Fruit fly (Drosophila melanogaster) whole organism, embryonic: ENCODE data around the gene CG7296.

Experiments
- CG11398 ChIP-seq: fragments of 200-800 bp; sonication (Bioruptor generic); optimal IDR thresholded peaks from 2 replicates; lab custom pipeline; 2016; ENCODE audit warnings: missing biosample characterization, missing genetic modification characterization
- CG11560 ChIP-seq: fragments of 200-800 bp; sonication (Bioruptor generic); IDR thresholded peaks from 3 replicates; pipeline ENCODE4 v1.3.6; 2022; ENCODE audit warnings: missing biosample characterization, missing genetic modification characterization
- CG12659 ChIP-seq: fragments of 200-800 bp; sonication (Bioruptor generic); optimal IDR thresholded peaks from 3 replicates; lab custom pipeline; 2017; ENCODE audit warnings: mild to moderate bottlenecking, missing biosample characterization, missing genetic modification reagents, missing genetic modification characterization
- CG14710 ChIP-seq: fragments of 200-800 bp; sonication (Bioruptor generic); optimal IDR thresholded peaks from 3 replicates; lab custom pipeline; 2019; ENCODE audit warnings: missing biosample characterization, mild to moderate bottlenecking, missing genetic modification characterization, moderate library complexity
- CG15601 ChIP-seq: fragments of 200-800 bp; sonication (Bioruptor generic); optimal IDR thresholded peaks from 3 replicates; lab custom pipeline; 2019; ENCODE audit warnings: missing biosample characterization, mild to moderate bottlenecking, missing genetic modification characterization, moderate library complexity
- CG1603 ChIP-seq: fragments of 200-800 bp; sonication (Bioruptor generic); optimal IDR thresholded peaks from 2 replicates; lab custom pipeline; 2019; ENCODE audit warnings: missing biosample characterization, mild to moderate bottlenecking, missing genetic modification characterization, moderate library complexity
- CG17359 ChIP-seq: fragments of 200-800 bp; sonication (Bioruptor generic); optimal IDR thresholded peaks from 3 replicates; lab custom pipeline; 2018; ENCODE audit warnings: missing biosample characterization, mild to moderate bottlenecking, missing genetic modification characterization, moderate library complexity
- CG17829 ChIP-seq: fragments of 200-800 bp; optimal IDR thresholded peaks from 2 replicates; lab custom pipeline; 2019; ENCODE audit warnings: missing biosample characterization, mild to moderate bottlenecking, missing genetic modification characterization, moderate library complexity
- CG18262 ChIP-seq: fragments of 200-800 bp; optimal IDR thresholded peaks from 3 replicates; lab custom pipeline; 2019; ENCODE audit warnings: missing biosample characterization, mild to moderate bottlenecking, missing genetic modification characterization, moderate library complexity
- CG2116 ChIP-seq: fragments of 200-800 bp; sonication (Bioruptor generic); optimal IDR thresholded peaks from 3 replicates; lab custom pipeline; 2018; ENCODE audit warnings: missing biosample characterization, mild to moderate bottlenecking, missing genetic modification characterization
- CG2889 ChIP-seq: fragments of 200-800 bp; sonication (Bioruptor generic); IDR thresholded peaks from 3 replicates; pipeline ENCODE4 v1.3.6; 2022; ENCODE audit warnings: missing biosample characterization, missing genetic modification characterization
- CG31365 ChIP-seq: fragments of 200-800 bp; sonication (Bioruptor generic); optimal IDR thresholded peaks from 2 replicates; lab custom pipeline; 2018; ENCODE audit warnings: missing biosample characterization, mild to moderate bottlenecking, missing genetic modification characterization
- CG3281 ChIP-seq: fragments of 200-800 bp; sonication (Bioruptor generic); optimal IDR thresholded peaks from 3 replicates; lab custom pipeline; 2017; ENCODE audit warnings: missing biosample characterization, mild to moderate bottlenecking, missing genetic modification characterization
- CG34224 ChIP-seq: fragments of 200-800 bp; sonication (Bioruptor generic); IDR thresholded peaks from 3 replicates; pipeline ENCODE4 v1.3.6; 2022; ENCODE audit warnings: missing biosample characterization, missing genetic modification characterization; ENCODE audit not compliant: partially characterized antibody
- CG3726 ChIP-seq: fragments of 200-800 bp; sonication (Bioruptor generic); IDR thresholded peaks from 3 replicates; pipeline ENCODE4, ENCODE4 v1.3.6; 2022; ENCODE audit warnings: missing biosample characterization, missing genetic modification characterization
- CG4404 ChIP-seq: fragments of 200-800 bp; sonication (Bioruptor generic); IDR thresholded peaks from 2 replicates; pipeline ENCODE4 v1.3.6; 2022; ENCODE audit warnings: missing biosample characterization, missing genetic modification characterization
- CG4617 ChIP-seq: fragments of 200-800 bp; sonication (Bioruptor generic); optimal IDR thresholded peaks from 3 replicates; lab custom pipeline; 2016; ENCODE audit warnings: missing biosample characterization, missing genetic modification characterization, borderline replicate concordance
- CG5953 ChIP-seq: fragments of 200-800 bp; sonication (Bioruptor generic); IDR thresholded peaks from 2 replicates; pipeline ENCODE4 v1.3.6; 2022; ENCODE audit warnings: missing biosample characterization, missing genetic modification characterization
- CG6791 ChIP-seq: fragments of 200-800 bp; sonication (Bioruptor generic); IDR thresholded peaks from 3 replicates; pipeline ENCODE4 v1.3.6; 2022; ENCODE audit warnings: missing biosample characterization, missing genetic modification characterization; ENCODE audit not compliant: partially characterized antibody
- CG7987 ChIP-seq: fragments of 200-800 bp; sonication (Bioruptor generic); optimal IDR thresholded peaks from 2 replicates; lab custom pipeline; 2018; ENCODE audit warnings: missing biosample characterization, mild to moderate bottlenecking, missing genetic modification characterization, moderate library complexity
- CTCF ChIP-seq: fragments of 200-800 bp; sonication (Bioruptor generic); optimal IDR thresholded peaks from 2 replicates; lab custom pipeline; 2017; ENCODE audit warnings: missing biosample characterization, mild to moderate bottlenecking, missing genetic modification characterization, moderate library complexity
- Dbx ChIP-seq: fragments of 200-800 bp; sonication (Bioruptor generic); IDR thresholded peaks from 3 replicates; pipeline ENCODE4 v1.3.6; 2022; ENCODE audit warnings: missing biosample characterization, missing genetic modification characterization
- Doc3 ChIP-seq: fragments of 200-800 bp; sonication (Bioruptor generic); IDR thresholded peaks from 3 replicates; pipeline ENCODE4 v1.3.6; 2022; ENCODE audit warnings: missing biosample characterization, missing genetic modification characterization; ENCODE audit not compliant: partially characterized antibody
- Dref ChIP-seq: fragments of 200-800 bp; sonication (Bioruptor generic); IDR thresholded peaks from 2 replicates; pipeline ENCODE4 v1.3.6; 2022; ENCODE audit warnings: missing biosample characterization, missing genetic modification characterization
- E2f2 ChIP-seq: fragments of 200-800 bp; sonication (Bioruptor generic); IDR thresholded peaks from 2 replicates; pipeline ENCODE4 v1.3.6; 2022; ENCODE audit warnings: missing biosample characterization, missing genetic modification characterization
- Ets97D ChIP-seq: fragments of 200-800 bp; sonication (Bioruptor generic); optimal IDR thresholded peaks from 3 replicates; lab custom pipeline; 2016; ENCODE audit warnings: missing biosample characterization, missing genetic modification characterization
- HmgZ ChIP-seq: fragments of 200-800 bp; sonication (Bioruptor generic); optimal IDR thresholded peaks from 2 replicates; lab custom pipeline; 2018; ENCODE audit warnings: missing biosample characterization, mild to moderate bottlenecking, missing genetic modification characterization
- Scr ChIP-seq: fragments of 200-800 bp; sonication (Bioruptor generic); IDR thresholded peaks from 2 replicates; pipeline ENCODE4 v1.3.6; 2022; ENCODE audit warnings: missing biosample characterization, missing genetic modification characterization; ENCODE audit not compliant: partially characterized antibody
- Sin3A ChIP-seq: fragments of >200 bp; optimal IDR thresholded peaks from 2 replicates; lab custom pipeline; 2018
- Sox102F ChIP-seq: fragments of 200-800 bp; sonication (Bioruptor generic); optimal IDR thresholded peaks from 2 replicates; lab custom pipeline; 2018; ENCODE audit warnings: missing biosample characterization, mild to moderate bottlenecking, missing genetic modification characterization, moderate library complexity
- Taf1 ChIP-seq: fragments of 200-800 bp; sonication (Bioruptor generic); IDR thresholded peaks from 2 replicates; pipeline ENCODE4 v1.3.6; 2022; ENCODE audit warnings: missing biosample characterization, missing genetic modification characterization
- YL-1 ChIP-seq: fragments of 200-800 bp; sonication (Bioruptor generic); optimal IDR thresholded peaks from 3 replicates; lab custom pipeline; 2017; ENCODE audit warnings: missing biosample characterization, mild to moderate bottlenecking, missing genetic modification characterization
- ash1 ChIP-seq: fragments of 200-800 bp; sonication (Bioruptor generic); optimal IDR thresholded peaks from 2 replicates; lab custom pipeline; 2018; ENCODE audit warnings: missing biosample characterization, mild to moderate bottlenecking, missing genetic modification characterization
- chinmo ChIP-seq: fragments of 200-800 bp; sonication (Bioruptor generic); IDR thresholded peaks from 4 replicates; pipeline ENCODE4 v1.3.6; 2022; ENCODE audit warnings: missing biosample characterization, missing genetic modification characterization; ENCODE audit not compliant: partially characterized antibody
- gfzf ChIP-seq: fragments of 200-800 bp; sonication (Bioruptor generic); optimal IDR thresholded peaks from 2 replicates; lab custom pipeline; 2016; ENCODE audit warnings: missing biosample characterization, mild to moderate bottlenecking, missing genetic modification characterization, moderate library complexity
- hb ChIP-seq: fragments of 200-800 bp; sonication (Bioruptor generic); IDR thresholded peaks from 3 replicates; pipeline ENCODE4 v1.3.6; 2022; ENCODE audit warnings: missing biosample characterization, missing genetic modification characterization; ENCODE audit not compliant: partially characterized antibody
- hbn ChIP-seq: fragments of 200-800 bp; sonication (Bioruptor generic); IDR thresholded peaks from 2 replicates; pipeline ENCODE4 v1.3.6; 2022; ENCODE audit warnings: missing biosample characterization, missing genetic modification characterization; ENCODE audit not compliant: partially characterized antibody
- jing ChIP-seq: fragments of 200-800 bp; sonication (Bioruptor generic); optimal IDR thresholded peaks from 2 replicates; lab custom pipeline; 2018; ENCODE audit warnings: missing biosample characterization, mild to moderate bottlenecking, missing genetic modification characterization
- knrl ChIP-seq: fragments of 200-800 bp; sonication (Bioruptor generic); IDR thresholded peaks from 3 replicates; pipeline ENCODE4 v1.3.6; 2022; ENCODE audit warnings: missing biosample characterization, missing genetic modification characterization; ENCODE audit not compliant: partially characterized antibody
- lov ChIP-seq, 2 experiments: fragments of 200-800 bp in 1 of 2; fragments of >200 bp in 1 of 2; sonication (Bioruptor generic) in 1 of 2; IDR thresholded peaks in 1 of 2; optimal IDR thresholded peaks in 1 of 2; 2 replicates in 1 of 2; 3 replicates in 1 of 2; pipeline versions ENCODE4 v1.3.6 to Lab custom; 2017 to 2022; ENCODE audit warnings: missing biosample characterization in 1 of 2, missing genetic modification characterization in 1 of 2
- pzg ChIP-seq: fragments of 200-800 bp; sonication (Bioruptor generic); optimal IDR thresholded peaks from 3 replicates; lab custom pipeline; 2018; ENCODE audit warnings: missing biosample characterization, mild to moderate bottlenecking, missing genetic modification characterization, moderate library complexity
- sc ChIP-seq, 3 experiments: fragments of >200 bp in 2 of 3; fragments of 200-800 bp in 1 of 3; sonication (Bioruptor generic) in 1 of 3; optimal IDR thresholded peaks; 2 replicates in 2 of 3; 3 replicates in 1 of 3; lab custom pipeline; 2017; ENCODE audit warnings: mild to moderate bottlenecking in 1 of 3, missing biosample characterization in 1 of 3, missing genetic modification characterization in 1 of 3, missing genetic modification reagents in 1 of 3
- sens ChIP-seq: fragments of 200-800 bp; sonication (Bioruptor generic); peaks from one replicate; lab custom pipeline; 2016; ENCODE audit warnings: missing biosample characterization, missing genetic modification characterization
- stwl ChIP-seq: fragments of 200-800 bp; sonication (Bioruptor generic); optimal IDR thresholded peaks from 3 replicates; lab custom pipeline; 2018; ENCODE audit warnings: missing biosample characterization, mild to moderate bottlenecking, missing genetic modification characterization, moderate library complexity
- ttk ChIP-seq: fragments of 200-800 bp; sonication (Bioruptor generic); IDR thresholded peaks from 2 replicates; pipeline ENCODE4 v2.1.2; 2022; ENCODE audit warnings: missing biosample characterization, missing genetic modification characterization
- vvl ChIP-seq: fragments of 200-800 bp; sonication (Bioruptor generic); IDR thresholded peaks from 2 replicates; pipeline ENCODE4 v1.3.6; 2022; ENCODE audit warnings: missing biosample characterization, missing genetic modification characterization
- wdn ChIP-seq: fragments of 200-800 bp; sonication (Bioruptor generic); IDR thresholded peaks from 2 replicates; pipeline ENCODE4 v1.3.6; 2022; ENCODE audit warnings: missing biosample characterization, missing genetic modification characterization
- zf30C ChIP-seq: fragments of 200-800 bp; sonication (Bioruptor generic); optimal IDR thresholded peaks from 3 replicates; lab custom pipeline; 2018; ENCODE audit warnings: missing biosample characterization, mild to moderate bottlenecking, missing genetic modification characterization

Gene CG7296

dm6 chr2L:10728751-10729150, 41.9 kb upstream of the CG7296 start, which contains the start of gene CG6443 (continued):
- peak; percentile 89 for TF ChIP-seq stwl (tag; lab: Kevin White, UChicago)
- TF ChIP-seq CG11398 (GFP tag; lab: Kevin White, UChicago): no peak
- TF ChIP-seq CG14710 (tag; lab: Kevin White, UChicago): peak; percentile 19
- peak; percentile 81 for TF ChIP-seq Doc3 (GFP tag; lab: Robert Waterston, UW)
- TF ChIP-seq Scr (GFP tag; lab: Robert Waterston, UW): peak; percentile 76
- TF ChIP-seq Sox102F (GFP tag; lab: Kevin White, UChicago): no peak
- 0 out of 3 replicates have a peak, but pooled peaks have one; percentile 20 for TF ChIP-seq hb (GFP tag; lab: Robert Waterston, UW)
- TF ChIP-seq pzg (GFP tag; lab: Kevin White, UChicago): peak; percentile 73
- TF ChIP-seq knrl (GFP tag; lab: Robert Waterston, UW): peak; percentile 63
- TF ChIP-seq CG5953: no peak
- TF ChIP-seq CG7987 (GFP tag; lab: Kevin White, UChicago): no peak
- TF ChIP-seq CG6791: peak; percentile 74
- TF ChIP-seq E2f2: peak; percentile 89
- peak; percentile 80 for TF ChIP-seq hbn
- peak; percentile 97 for TF ChIP-seq CG11560 (tag; lab: Robert Waterston, UW)
- no peak for TF ChIP-seq Dbx (GFP tag; lab: Robert Waterston, UW)
- peak; percentile 31 for TF ChIP-seq Ets97D (GFP tag; lab: Kevin White, UChicago)
- peak; percentile 86 for TF ChIP-seq Dref
- peak; percentile 16 for TF ChIP-seq CG15601 (tag; lab: Kevin White, UChicago)
- TF ChIP-seq YL-1 (GFP tag; lab: Kevin White, UChicago): peak; percentile 3
- peak; percentile 11 for TF ChIP-seq CG4617 (GFP tag; lab: Kevin White, UChicago)
- TF ChIP-seq ash1 (GFP tag; lab: Kevin White, UChicago): no peak
- TF ChIP-seq HmgZ: peak; percentile 1
- no peak for TF ChIP-seq sc (optimal IDR thresholded peaks at IDR 0.05; lab: Kevin White, UChicago)
- TF ChIP-seq sc (GFP tag; optimal IDR thresholded peaks at IDR 0.05; lab: Kevin White, UChicago): no peak
- TF ChIP-seq CG34224 (GFP tag; lab: Robert Waterston, UW): peak; percentile 87
- TF ChIP-seq sens: peak; percentile 63
- TF ChIP-seq wdn (GFP tag; lab: Robert Waterston, UW): no peak
- TF ChIP-seq CG1603: peak; percentile 27
- TF ChIP-seq gfzf (GFP tag; lab: Kevin White, UChicago): peak; percentile 15
- TF ChIP-seq CG17359 (tag; lab: Kevin White, UChicago): no peak
- TF ChIP-seq CG2116: peak; percentile 73
- TF ChIP-seq CG12659 (GFP tag; lab: Kevin White, UChicago): peak; percentile 56

- TF ChIP-seq vvl (GFP tag; lab: Robert Waterston, UW) (no peak), CG3726 (GFP tag; lab: Robert Waterston, UW) (peak; percentile 19; the same call in 1 of the 3 replicates)
These were observed 37.0 kb upstream of the CG7296 start, which contains the start of gene CG6431 for dm6 chr2L:10723903-10724302. TSS of gene CG6431 (plus strand) at chr2L:10724203.

dm6 chr2L:10721535-10721934, 34.7 kb upstream of the CG7296 start:
- TF ChIP-seq CG18262 (tag; lab: Kevin White, UChicago) (no peak), pzg (GFP tag; lab: Kevin White, UChicago) (no peak), ttk (no peak), lov (optimal IDR thresholded peaks at IDR 0.05; lab: Kevin White, UChicago) (no peak), lov (GFP tag; IDR thresholded peaks at IDR 0.05; lab: Robert Waterston, UW) (no peak), zf30C (GFP tag; lab: Kevin White, UChicago) (no peak), stwl (tag; lab: Kevin White, UChicago) (peak; percentile 66), CG3281 (GFP tag; lab: Kevin White, UChicago) (no peak), jing (GFP tag; lab: Kevin White, UChicago) (no peak), Sin3A (lab: Kevin White, UChicago) (no peak), Taf1 (GFP tag; lab: Robert Waterston, UW) (no peak), CTCF (GFP tag; lab: Kevin White, UChicago) (peak; percentile 17), CG17829 (tag; lab: Kevin White, UChicago) (no peak), CG4404 (no peak), chinmo (GFP tag; lab: Robert Waterston, UW) (no peak), CG2889 (GFP tag; lab: Robert Waterston, UW) (no peak), CG31365 (tag; lab: Kevin White, UChicago) (peak; percentile 77)
